Fruit fly (Drosophila melanogaster) whole organism, pupa: ENCODE data around the gene Utx.

Source experiments
- CG12605 ChIP-seq: fragments of 200-800 bp; sonication (Bioruptor generic); IDR thresholded peaks from 2 replicates; pipeline ENCODE4 v1.3.6; 2022; ENCODE audit warnings: missing biosample characterization, missing genetic modification characterization
- D1 ChIP-seq: fragments of 200-800 bp; sonication (Bioruptor generic); optimal IDR thresholded peaks from 2 replicates; lab custom pipeline; 2018; ENCODE audit warnings: missing biosample characterization, mild to moderate bottlenecking, missing genetic modification characterization, moderate library complexity

DNA sequence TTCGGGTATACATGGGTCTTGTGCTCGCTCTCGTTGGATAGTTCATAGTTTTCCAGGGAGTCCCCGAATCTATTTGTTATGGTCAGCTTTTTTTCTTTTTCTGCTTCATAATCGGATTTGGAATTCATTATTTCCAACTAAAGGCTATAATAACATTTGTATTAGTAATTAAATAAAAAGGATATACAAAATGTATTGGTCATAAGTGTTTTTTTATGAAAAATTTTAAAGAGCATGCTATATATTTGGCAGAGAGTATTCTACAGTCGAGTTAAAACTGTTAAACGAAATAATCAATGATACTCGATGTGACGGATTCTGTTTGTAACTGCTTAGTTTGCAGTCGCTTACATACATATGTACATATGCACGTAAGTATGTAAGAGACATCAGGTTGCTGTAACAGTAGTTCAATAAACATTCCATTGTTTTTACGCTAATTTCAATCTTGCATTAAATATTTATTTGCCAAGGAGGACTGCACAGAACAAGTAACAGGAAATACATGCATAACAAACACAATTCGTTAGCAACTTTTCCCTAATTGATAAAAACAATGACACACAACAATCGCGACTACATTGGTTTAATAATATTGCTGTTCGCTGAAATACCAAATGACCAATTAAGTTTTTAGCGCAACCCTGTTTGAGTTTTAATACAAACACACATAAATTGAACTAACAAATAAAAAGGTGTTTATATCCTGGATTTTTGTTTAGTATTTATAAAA, 20.6 kb upstream of the Utx start:
- TF ChIP-seq D1, result no peak
- no peak for TF ChIP-seq CG12605 (GFP tag; lab: Robert Waterston, UW)
